Worm (Caenorhabditis elegans) whole organism, L2 larva: ENCODE data around the gene C17H12.12.

Experiments used
- C34F6.9 ChIP-seq: fragments of 150-350 bp; optimal IDR thresholded peaks from 2 replicates; lab custom pipeline; 2014; ENCODE audit warnings: missing biosample characterization, missing genetic modification characterization
- F13H6.1 ChIP-seq: sonication (generic microtip); optimal IDR thresholded peaks from 2 replicates; lab custom pipeline; 2016; ENCODE audit warnings: missing genetic modification characterization, missing compliant biosample characterization
- R02D3.7 ChIP-seq: fragments of 150-350 bp; optimal IDR thresholded peaks from 2 replicates; lab custom pipeline; 2014; ENCODE audit warnings: missing biosample characterization, missing genetic modification characterization
- Y55F3AM.14 ChIP-seq: fragments of 200-800 bp; sonication (Bioruptor generic); optimal IDR thresholded peaks from 2 replicates; lab custom pipeline; 2018; ENCODE audit warnings: mild to moderate bottlenecking, missing genetic modification characterization, missing compliant biosample characterization
- ZK546.5 ChIP-seq: sonication (generic microtip); optimal IDR thresholded peaks from 2 replicates; lab custom pipeline; 2017; ENCODE audit warnings: missing biosample characterization, missing genetic modification characterization
- alr-1 ChIP-seq: fragments of 150-350 bp; optimal IDR thresholded peaks from 2 replicates; lab custom pipeline; 2014; ENCODE audit warnings: missing biosample characterization, missing genetic modification characterization
- aly-2 ChIP-seq: fragments of 150-350 bp; optimal IDR thresholded peaks from 2 replicates; lab custom pipeline; 2014; ENCODE audit warnings: missing biosample characterization, missing genetic modification characterization
- ama-1 ChIP-seq: fragments of 150-350 bp; optimal IDR thresholded peaks from 2 replicates; lab custom pipeline; 2018; ENCODE audit warnings: inconsistent platforms
- blmp-1 ChIP-seq: sonication (generic microtip); optimal IDR thresholded peaks from 2 replicates; lab custom pipeline; 2017; ENCODE audit warnings: missing genetic modification characterization, mild to moderate bottlenecking, missing compliant biosample characterization, antibody characterized with exemption, moderate library complexity; ENCODE audit not compliant: insufficient read depth
- ceh-16 ChIP-seq: fragments of 150-350 bp; optimal IDR thresholded peaks from 2 replicates; lab custom pipeline; 2014; ENCODE audit warnings: missing biosample characterization, missing genetic modification characterization
- crh-2 ChIP-seq: sonication (generic microtip); optimal IDR thresholded peaks from 2 replicates; lab custom pipeline; 2017; ENCODE audit warnings: missing biosample characterization, missing genetic modification characterization
- dmd-4 ChIP-seq: sonication (generic microtip); optimal IDR thresholded peaks from 2 replicates; lab custom pipeline; 2017; ENCODE audit warnings: missing biosample characterization, missing genetic modification characterization
- egl-27 ChIP-seq: sonication (generic microtip); optimal IDR thresholded peaks from 3 replicates; lab custom pipeline; 2017; ENCODE audit warnings: missing biosample characterization, missing genetic modification reagents, missing genetic modification characterization
- elt-1 ChIP-seq: fragments of 150-350 bp; optimal IDR thresholded peaks from 2 replicates; lab custom pipeline; 2014; ENCODE audit warnings: missing biosample characterization, missing genetic modification characterization
- fos-1 ChIP-seq: fragments of 150-350 bp; optimal IDR thresholded peaks from 2 replicates; lab custom pipeline; 2014; ENCODE audit warnings: missing biosample characterization, missing genetic modification characterization
- gmeb-1 ChIP-seq: fragments of 150-350 bp; optimal IDR thresholded peaks from 2 replicates; lab custom pipeline; 2014; ENCODE audit warnings: missing biosample characterization, missing genetic modification characterization
- lin-11 ChIP-seq: fragments of 150-350 bp; sonication (generic microtip); optimal IDR thresholded peaks from 2 replicates; lab custom pipeline; 2014; ENCODE audit warnings: missing biosample characterization, missing genetic modification characterization, inconsistent platforms, mixed read lengths
- lin-13 ChIP-seq: fragments of 150-350 bp; optimal IDR thresholded peaks from 2 replicates; lab custom pipeline; 2014; ENCODE audit warnings: missing biosample characterization, missing genetic modification reagents, missing genetic modification characterization
- lsy-2 ChIP-seq, 2 experiments: fragments of 150-350 bp in 1 of 2; sonication (generic microtip) in 1 of 2; optimal IDR thresholded peaks; 2 replicates each; lab custom pipeline; 2014 to 2017; ENCODE audit warnings: missing biosample characterization in 2 of 2, missing genetic modification characterization in 2 of 2
- mab-5 ChIP-seq: fragments of 150-350 bp; optimal IDR thresholded peaks from 2 replicates; lab custom pipeline; 2014; ENCODE audit warnings: missing biosample characterization, missing genetic modification characterization
- mbf-1 ChIP-seq: sonication (generic microtip); optimal IDR thresholded peaks from 2 replicates; lab custom pipeline; 2017; ENCODE audit warnings: missing biosample characterization, missing genetic modification characterization
- mdl-1 ChIP-seq, 2 experiments: fragments of 150-350 bp in 1 of 2; sonication (generic microtip) in 1 of 2; optimal IDR thresholded peaks; 2 replicates each; lab custom pipeline; 2017; ENCODE audit warnings: missing biosample characterization in 2 of 2, missing genetic modification characterization in 2 of 2
- nhr-10 ChIP-seq: sonication (generic microtip); optimal IDR thresholded peaks from 2 replicates; lab custom pipeline; 2017; ENCODE audit warnings: missing biosample characterization, missing genetic modification characterization
- nhr-11 ChIP-seq: fragments of 150-350 bp; optimal IDR thresholded peaks from 2 replicates; lab custom pipeline; 2014; ENCODE audit warnings: missing biosample characterization, missing genetic modification characterization
- nhr-12 ChIP-seq: fragments of 150-350 bp; optimal IDR thresholded peaks from 2 replicates; lab custom pipeline; 2014; ENCODE audit warnings: missing biosample characterization, missing genetic modification characterization
- nhr-129 ChIP-seq: fragments of 150-350 bp; optimal IDR thresholded peaks from 2 replicates; lab custom pipeline; 2014; ENCODE audit warnings: missing biosample characterization, missing genetic modification characterization
- nhr-21 ChIP-seq: fragments of 150-350 bp; optimal IDR thresholded peaks from 2 replicates; lab custom pipeline; 2014; ENCODE audit warnings: missing biosample characterization, missing genetic modification characterization
- nhr-23 ChIP-seq: fragments of 150-350 bp; optimal IDR thresholded peaks from 2 replicates; lab custom pipeline; 2014; ENCODE audit warnings: missing biosample characterization, missing genetic modification reagents, missing genetic modification characterization
- nhr-237 ChIP-seq: fragments of 150-350 bp; optimal IDR thresholded peaks from 2 replicates; lab custom pipeline; 2014; ENCODE audit warnings: missing biosample characterization, missing genetic modification characterization
- nhr-25 ChIP-seq: fragments of 150-350 bp; sonication (generic microtip); optimal IDR thresholded peaks from 3 replicates; lab custom pipeline; 2014; ENCODE audit warnings: missing biosample characterization, missing genetic modification characterization
- nhr-6 ChIP-seq: fragments of 150-350 bp; optimal IDR thresholded peaks from 2 replicates; lab custom pipeline; 2014; ENCODE audit warnings: missing biosample characterization, missing genetic modification characterization
- nhr-77 ChIP-seq: fragments of 150-350 bp; optimal IDR thresholded peaks from 2 replicates; lab custom pipeline; 2014; ENCODE audit warnings: missing biosample characterization, missing genetic modification characterization
- peb-1 ChIP-seq: fragments of 150-350 bp; optimal IDR thresholded peaks from 2 replicates; lab custom pipeline; 2014; ENCODE audit warnings: missing biosample characterization, missing genetic modification characterization
- sem-4 ChIP-seq: fragments of 150-350 bp; optimal IDR thresholded peaks from 2 replicates; lab custom pipeline; 2014; ENCODE audit warnings: missing biosample characterization, missing genetic modification reagents, missing genetic modification characterization
- sma-3 ChIP-seq: sonication (generic microtip); optimal IDR thresholded peaks from 2 replicates; lab custom pipeline; 2016; ENCODE audit warnings: missing genetic modification reagents, missing genetic modification characterization, missing compliant biosample characterization
- sma-9 ChIP-seq, 2 experiments: fragments of 150-350 bp in 1 of 2; sonication (generic microtip) in 1 of 2; optimal IDR thresholded peaks; 2 replicates each; lab custom pipeline; 2014 to 2016; ENCODE audit warnings: missing genetic modification characterization in 2 of 2, mild to moderate bottlenecking in 1 of 2, missing biosample characterization in 1 of 2, missing compliant biosample characterization in 1 of 2, missing genetic modification reagents in 1 of 2, moderate library complexity in 1 of 2
- snpc-4 ChIP-seq: fragments of 150-350 bp; optimal IDR thresholded peaks from 2 replicates; lab custom pipeline; 2014; ENCODE audit warnings: missing biosample characterization, missing genetic modification characterization
- unc-39 ChIP-seq: fragments of 150-350 bp; optimal IDR thresholded peaks from 2 replicates; lab custom pipeline; 2014; ENCODE audit warnings: missing biosample characterization, missing genetic modification characterization
- unc-55 ChIP-seq: fragments of 150-350 bp; sonication (generic microtip); optimal IDR thresholded peaks from 3 replicates; lab custom pipeline; 2014; ENCODE audit warnings: missing biosample characterization, missing genetic modification reagents, missing genetic modification characterization
- unc-62 ChIP-seq: fragments of 150-350 bp; optimal IDR thresholded peaks from 2 replicates; lab custom pipeline; 2014; ENCODE audit warnings: missing biosample characterization, missing genetic modification reagents, missing genetic modification characterization
- zag-1 ChIP-seq: fragments of 150-350 bp; optimal IDR thresholded peaks from 2 replicates; lab custom pipeline; 2014; ENCODE audit warnings: missing biosample characterization, missing genetic modification characterization
- ztf-1 ChIP-seq: fragments of 200-800 bp; sonication (Bioruptor generic); conservative IDR thresholded peaks from 2 replicates; pipeline ENCODE4 v1.3.6; 2022; ENCODE audit warnings: missing genetic modification characterization, missing compliant biosample characterization
- ztf-11 ChIP-seq: sonication (generic microtip); optimal IDR thresholded peaks from 2 replicates; lab custom pipeline; 2017; ENCODE audit warnings: missing biosample characterization, missing genetic modification characterization

C17H12.12 gene

DNA sequence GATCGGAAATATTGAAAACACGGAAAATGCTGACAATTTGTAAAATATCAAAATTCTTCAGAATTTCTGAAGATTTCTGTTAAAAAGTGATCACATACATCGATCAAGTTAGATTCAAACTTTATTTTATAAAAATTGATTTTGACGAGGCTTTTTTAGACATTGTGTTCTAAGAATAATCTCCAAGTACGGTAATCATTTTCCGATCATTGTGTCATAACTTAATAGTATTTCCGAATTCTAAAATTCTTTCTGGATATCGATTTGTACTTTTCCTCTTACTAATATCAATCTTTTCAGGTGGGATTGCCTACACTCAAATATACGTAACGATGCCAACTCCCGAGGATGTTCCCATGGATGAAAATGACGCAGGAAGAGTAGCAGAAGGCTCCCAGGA, 38.7 kb upstream of the C17H12.12 start, which contains the start of gene usp-4:
Gene usp-4, plus strand, starts transcription at position 301 of the 400 bp plus-strand sequence.
- TF ChIP-seq ZK546.5 (tag; lab: Kevin White, UChicago), result no peak
- TF ChIP-seq nhr-23 (tag; lab: Kevin White, UChicago), result no peak
- TF ChIP-seq ztf-11, result no peak
- TF ChIP-seq fos-1 (tag; lab: Kevin White, UChicago), result no peak
- TF ChIP-seq mdl-1 (tag; optimal IDR thresholded peaks at IDR 0.05; lab: Kevin White, UChicago), result no peak
- TF ChIP-seq Y55F3AM.14 (GFP tag; lab: Kevin White, UChicago), result no peak
- no peak for TF ChIP-seq mbf-1 (tag; lab: Kevin White, UChicago)
- no peak for TF ChIP-seq unc-62 (GFP tag; lab: Kevin White, UChicago)
- no peak for TF ChIP-seq sma-3
- no peak for TF ChIP-seq lsy-2 (tag; optimal IDR thresholded peaks at IDR 0.05; lab: Kevin White, UChicago)
- TF ChIP-seq aly-2 (tag; lab: Kevin White, UChicago), result no peak
- TF ChIP-seq nhr-77 (tag; lab: Kevin White, UChicago), result no peak
- no peak for TF ChIP-seq nhr-6 (tag; lab: Kevin White, UChicago)
- TF ChIP-seq nhr-10 (tag; lab: Kevin White, UChicago), result no peak
- no peak for TF ChIP-seq sem-4 (tag; lab: Kevin White, UChicago)
- TF ChIP-seq mab-5 (tag; lab: Kevin White, UChicago), result no peak

DNA sequence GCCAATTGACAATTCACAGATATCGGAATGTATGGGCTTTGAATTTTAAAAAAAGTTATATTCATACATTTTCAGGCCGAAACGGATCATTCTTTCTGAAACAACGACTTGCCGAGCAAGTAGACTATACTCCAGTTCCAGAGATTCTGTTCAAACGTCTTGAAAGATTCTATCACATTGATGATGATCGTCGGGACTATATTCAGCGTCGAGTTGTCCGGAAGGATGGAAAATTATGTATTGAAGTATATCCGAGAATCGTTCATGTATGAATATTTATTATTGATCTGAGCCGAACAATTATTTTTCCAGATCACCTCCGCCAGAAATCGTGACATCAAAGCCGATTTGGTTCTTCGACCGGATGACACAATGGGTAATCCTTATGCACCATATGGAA, 38.1 kb upstream of the C17H12.12 start:
- TF ChIP-seq dmd-4 (no peak), mbf-1 (tag; lab: Kevin White, UChicago) (no peak), lin-11 (tag; lab: Kevin White, UChicago) (no peak), ztf-11 (no peak), sma-9 (GFP tag; optimal IDR thresholded peaks at IDR 0.05; lab: Kevin White, UChicago) (no peak), sma-9 (tag; optimal IDR thresholded peaks at IDR 0.05; lab: Kevin White, UChicago) (no peak), unc-55 (no peak), gmeb-1 (tag; lab: Kevin White, UChicago) (no peak), nhr-77 (tag; lab: Kevin White, UChicago) (no peak), egl-27 (no peak)

DNA sequence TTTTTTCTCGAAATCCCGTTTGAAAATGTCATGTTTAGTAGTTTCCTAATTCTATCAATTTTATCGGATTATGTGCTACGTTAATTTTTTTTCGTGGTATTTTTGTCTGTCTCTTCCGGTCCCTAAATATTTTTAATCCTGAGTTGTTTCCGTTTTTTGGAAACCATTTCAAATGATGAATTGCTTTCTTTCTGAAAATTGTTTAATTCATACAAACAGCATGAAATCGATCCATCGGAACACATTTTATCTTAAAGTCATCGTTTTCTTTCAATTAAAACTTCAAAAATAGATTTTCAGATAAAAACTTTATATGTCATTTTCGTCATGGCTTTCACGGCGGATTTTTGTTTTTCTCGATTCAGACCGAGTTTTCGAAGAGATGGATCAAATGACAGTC, 33.3 kb upstream of the C17H12.12 start, which contains the start of gene spd-3:
Gene spd-3, plus strand, starts transcription at position 301 of the 400 bp plus-strand sequence.
- TF ChIP-seq unc-62 (GFP tag; lab: Kevin White, UChicago) (no peak), elt-1 (no peak), ZK546.5 (tag; lab: Kevin White, UChicago) (no peak), aly-2 (tag; lab: Kevin White, UChicago) (no peak), nhr-12 (tag; lab: Kevin White, UChicago) (no peak), Y55F3AM.14 (GFP tag; lab: Kevin White, UChicago) (no peak), sem-4 (tag; lab: Kevin White, UChicago) (no peak), sma-9 (GFP tag; optimal IDR thresholded peaks at IDR 0.05; lab: Kevin White, UChicago) (no peak), sma-9 (tag; optimal IDR thresholded peaks at IDR 0.05; lab: Kevin White, UChicago) (no peak), mab-5 (tag; lab: Kevin White, UChicago) (no peak)

DNA sequence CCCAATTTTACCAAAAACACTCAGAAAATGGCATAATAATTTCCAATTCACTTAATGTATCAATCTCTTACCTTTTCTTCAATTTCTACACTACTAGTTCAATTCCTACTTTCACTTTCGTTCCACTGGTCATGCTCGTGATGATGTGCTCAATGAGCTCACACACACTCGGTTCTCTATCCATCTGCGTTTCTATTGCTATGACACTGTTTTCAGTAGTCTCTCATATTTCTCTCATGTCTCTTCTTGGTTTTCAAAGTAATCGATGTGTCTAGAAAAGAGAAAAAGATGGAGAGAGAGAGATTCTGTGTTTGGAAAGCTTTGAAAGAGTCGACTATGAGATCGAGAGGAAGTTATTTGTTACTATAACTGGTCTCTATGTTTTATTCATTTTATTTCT, 28.5 kb upstream of the C17H12.12 start:
- TF ChIP-seq sma-9 (GFP tag; optimal IDR thresholded peaks at IDR 0.05; lab: Kevin White, UChicago), result peak; percentile 58
- no peak for TF ChIP-seq sma-9 (tag; optimal IDR thresholded peaks at IDR 0.05; lab: Kevin White, UChicago)
- no peak for TF ChIP-seq ama-1 (lab: Kevin White, UChicago)
- TF ChIP-seq nhr-25 (tag; lab: Kevin White, UChicago), result no peak
- peak; percentile 63 for TF ChIP-seq zag-1 (tag; lab: Kevin White, UChicago)
- TF ChIP-seq aly-2 (tag; lab: Kevin White, UChicago), result no peak
- no peak for TF ChIP-seq alr-1 (tag; lab: Kevin White, UChicago)
- no peak for TF ChIP-seq lin-11 (tag; lab: Kevin White, UChicago)
- no peak for TF ChIP-seq nhr-21 (tag; lab: Kevin White, UChicago)
- peak; percentile 51 for TF ChIP-seq F13H6.1 (tag; lab: Kevin White, UChicago)
- TF ChIP-seq nhr-12 (tag; lab: Kevin White, UChicago), result no peak
- peak in 1 of 2 experiments; percentile 44 for TF ChIP-seq mdl-1 (tag; optimal IDR thresholded peaks at IDR 0.05; lab: Kevin White, UChicago)
- TF ChIP-seq unc-62 (GFP tag; lab: Kevin White, UChicago), result no peak
- TF ChIP-seq ztf-1, result no peak
- no peak for TF ChIP-seq Y55F3AM.14 (GFP tag; lab: Kevin White, UChicago)
- TF ChIP-seq fos-1 (tag; lab: Kevin White, UChicago), result peak; percentile 67
- TF ChIP-seq sma-3, result no peak
- no peak for TF ChIP-seq unc-39
- TF ChIP-seq peb-1 (tag; lab: Kevin White, UChicago), result no peak
- no peak for TF ChIP-seq R02D3.7 (tag; lab: Kevin White, UChicago)
- TF ChIP-seq sem-4 (tag; lab: Kevin White, UChicago), result no peak
- no peak for TF ChIP-seq ceh-16 (tag; lab: Kevin White, UChicago)
- no peak for TF ChIP-seq nhr-237
- peak; percentile 87 for TF ChIP-seq unc-55
- no peak for TF ChIP-seq dmd-4
- peak; percentile 22 for TF ChIP-seq lin-13 (GFP tag; lab: Kevin White, UChicago)
- peak; percentile 94 for TF ChIP-seq C34F6.9 (tag; lab: Kevin White, UChicago)
- no peak for TF ChIP-seq nhr-11 (tag; lab: Kevin White, UChicago)
- no peak for TF ChIP-seq mbf-1 (tag; lab: Kevin White, UChicago)
- no peak for TF ChIP-seq ZK546.5 (tag; lab: Kevin White, UChicago)
- TF ChIP-seq mab-5 (tag; lab: Kevin White, UChicago), result no peak
- TF ChIP-seq gmeb-1 (tag; lab: Kevin White, UChicago), result no peak
- TF ChIP-seq blmp-1 (tag; lab: Kevin White, UChicago), result peak; percentile 83
- TF ChIP-seq crh-2 (tag; lab: Kevin White, UChicago), result peak; percentile 83
- no peak for TF ChIP-seq elt-1
- peak; percentile 78 for TF ChIP-seq nhr-129 (tag; lab: Kevin White, UChicago)
- peak; percentile 73 for TF ChIP-seq nhr-6 (tag; lab: Kevin White, UChicago)
- no peak for TF ChIP-seq snpc-4
